Fruit fly (Drosophila melanogaster) whole organism, wandering third instar larva: ENCODE data around the gene CG32750.
A peak's percentile ranks its signal among the peaks of the same experiment; 100 is the strongest.

Experiments
- Abd-B ChIP-seq: fragments of >200 bp; optimal IDR thresholded peaks from 2 replicates; lab custom pipeline; 2017; ENCODE audit warnings: missing biosample characterization, missing genetic modification characterization
- CG32264 ChIP-seq: fragments of 200-800 bp; sonication (Bioruptor generic); optimal IDR thresholded peaks from 2 replicates; lab custom pipeline; 2016; ENCODE audit warnings: missing biosample characterization, missing genetic modification characterization
- CG9705 ChIP-seq: fragments of 200-800 bp; sonication (Bioruptor generic); optimal IDR thresholded peaks from 2 replicates; lab custom pipeline; 2018; ENCODE audit warnings: missing biosample characterization, mild to moderate bottlenecking, missing genetic modification characterization
- CrebA ChIP-seq: fragments of 200-800 bp; sonication (Bioruptor generic); optimal IDR thresholded peaks from 2 replicates; lab custom pipeline; 2016; ENCODE audit warnings: missing biosample characterization, mild to moderate bottlenecking, missing genetic modification characterization, borderline replicate concordance
- Dfd ChIP-seq: fragments of >200 bp; optimal IDR thresholded peaks from 2 replicates; lab custom pipeline; 2017; ENCODE audit warnings: missing biosample characterization, missing genetic modification characterization
- Dif ChIP-seq: fragments of 200-275, 200-300 bp; sonication (Bioruptor generic); optimal IDR thresholded peaks from 2 replicates; lab custom pipeline; 2018; ENCODE audit warnings: missing biosample characterization, missing genetic modification characterization; ENCODE audit not compliant: partially characterized antibody
- GATAd ChIP-seq: sonication (Bioruptor generic); optimal IDR thresholded peaks from 2 replicates; lab custom pipeline; 2016; ENCODE audit warnings: missing biosample characterization, missing genetic modification characterization
- HLH106 ChIP-seq: fragments of 200-800 bp; optimal IDR thresholded peaks from 3 replicates; lab custom pipeline; 2019; ENCODE audit warnings: missing biosample characterization, mild to moderate bottlenecking, missing genetic modification characterization, moderate library complexity
- Hnf4 ChIP-seq: fragments of 200-800 bp; sonication (Bioruptor generic); optimal IDR thresholded peaks from 2 replicates; lab custom pipeline; 2016; ENCODE audit warnings: missing biosample characterization, mild to moderate bottlenecking, missing genetic modification characterization
- Hr78 ChIP-seq: fragments of >200 bp; optimal IDR thresholded peaks from 2 replicates; lab custom pipeline; 2017; ENCODE audit warnings: missing biosample characterization, missing genetic modification characterization
- Hr83 ChIP-seq: fragments of 200-300 bp; sonication (Bioruptor generic); optimal IDR thresholded peaks from 2 replicates; lab custom pipeline; 2016; ENCODE audit warnings: missing biosample characterization, mild to moderate bottlenecking, missing genetic modification characterization, moderate library complexity; ENCODE audit not compliant: poor library complexity, severe bottlenecking
- Jra ChIP-seq: sonication (Bioruptor generic); optimal IDR thresholded peaks from 2 replicates; lab custom pipeline; 2016; ENCODE audit warnings: missing biosample characterization, missing genetic modification characterization
- Mio ChIP-seq: sonication (Bioruptor generic); optimal IDR thresholded peaks from 2 replicates; lab custom pipeline; 2016; ENCODE audit warnings: missing biosample characterization, missing genetic modification characterization
- Myc ChIP-seq: fragments of >200 bp; optimal IDR thresholded peaks from 2 replicates; lab custom pipeline; 2017
- N ChIP-seq: fragments of >200 bp; optimal IDR thresholded peaks from 2 replicates; lab custom pipeline; 2018; ENCODE audit warnings: missing biosample characterization, missing external identifiers, missing genetic modification characterization
- OdsH ChIP-seq: fragments of 200-800 bp; sonication (Bioruptor generic); optimal IDR thresholded peaks from 2 replicates; lab custom pipeline; 2016; ENCODE audit warnings: missing biosample characterization, mild to moderate bottlenecking, missing genetic modification characterization
- Rel ChIP-seq, 2 experiments: fragments of 200-800 bp; sonication (Bioruptor generic) in 1 of 2; optimal IDR thresholded peaks; 2 replicates in 1 of 2; 3 replicates in 1 of 2; lab custom pipeline; 2016 to 2019; ENCODE audit warnings: mild to moderate bottlenecking in 2 of 2, missing biosample characterization in 2 of 2, missing genetic modification characterization in 2 of 2, moderate library complexity in 1 of 2
- Sp1 ChIP-seq: fragments of 200-800 bp; sonication (Bioruptor generic); optimal IDR thresholded peaks from 3 replicates; lab custom pipeline; 2019; ENCODE audit warnings: missing biosample characterization, mild to moderate bottlenecking, missing genetic modification characterization, moderate library complexity
- Vsx2 ChIP-seq: fragments of 200-300, 225-300 bp; sonication (Bioruptor generic); optimal IDR thresholded peaks from 2 replicates; lab custom pipeline; 2018; ENCODE audit warnings: missing biosample characterization, missing genetic modification characterization; ENCODE audit not compliant: partially characterized antibody
- br ChIP-seq: fragments of 200-800 bp; sonication (Bioruptor generic); optimal IDR thresholded peaks from 2 replicates; lab custom pipeline; 2016; ENCODE audit warnings: missing biosample characterization, missing genetic modification characterization
- brk ChIP-seq: fragments of 200-800 bp; sonication (Bioruptor generic); optimal IDR thresholded peaks from 2 replicates; lab custom pipeline; 2016; ENCODE audit warnings: missing biosample characterization, mild to moderate bottlenecking, missing genetic modification characterization
- dl ChIP-seq, 2 experiments: fragments of 175-275, 200-275 bp in 1 of 2; fragments of 200-275 bp in 1 of 2; sonication (Bioruptor generic); optimal IDR thresholded peaks; lab custom pipeline; 2018; ENCODE audit warnings: mild to moderate bottlenecking in 2 of 2, missing biosample characterization in 2 of 2, missing genetic modification characterization in 2 of 2, moderate library complexity in 2 of 2; ENCODE audit not compliant: partially characterized antibody in 2 of 2, insufficient read depth in 1 of 2
- dmrt93B ChIP-seq: fragments of 200-800 bp; sonication (Bioruptor generic); optimal IDR thresholded peaks from 2 replicates; lab custom pipeline; 2018; ENCODE audit warnings: missing biosample characterization, mild to moderate bottlenecking, missing genetic modification characterization
- dsf ChIP-seq: sonication (Bioruptor generic); optimal IDR thresholded peaks from 2 replicates; lab custom pipeline; 2016; ENCODE audit warnings: missing biosample characterization, missing genetic modification characterization, borderline replicate concordance
- ey ChIP-seq: fragments of 200-800 bp; sonication (Bioruptor generic); optimal IDR thresholded peaks from 2 replicates; lab custom pipeline; 2016; ENCODE audit warnings: missing biosample characterization, missing genetic modification characterization
- foxo ChIP-seq, 2 experiments: fragments of 200-800 bp; sonication (Bioruptor generic); optimal IDR thresholded peaks; 2 replicates in 1 of 2; 3 replicates in 1 of 2; lab custom pipeline; 2016 to 2017; ENCODE audit warnings: missing biosample characterization in 2 of 2, missing genetic modification characterization in 2 of 2
- fru ChIP-seq: fragments of 200-800 bp; sonication (Bioruptor generic); optimal IDR thresholded peaks from 3 replicates; lab custom pipeline; 2016; ENCODE audit warnings: missing biosample characterization, mild to moderate bottlenecking, missing genetic modification characterization
- h ChIP-seq: fragments of 200-800 bp; sonication (Bioruptor generic); optimal IDR thresholded peaks from 3 replicates; lab custom pipeline; 2016; ENCODE audit warnings: missing biosample characterization, mild to moderate bottlenecking, missing genetic modification characterization
- psq ChIP-seq: fragments of 200-800 bp; sonication (Bioruptor generic); optimal IDR thresholded peaks from 3 replicates; lab custom pipeline; 2017; ENCODE audit warnings: missing biosample characterization, mild to moderate bottlenecking, missing genetic modification characterization, moderate library complexity
- rgr ChIP-seq: fragments of 200-800 bp; sonication (Bioruptor generic); optimal IDR thresholded peaks from 3 replicates; lab custom pipeline; 2016; ENCODE audit warnings: missing biosample characterization, mild to moderate bottlenecking, missing genetic modification characterization
- sv ChIP-seq: fragments of 200-800 bp; sonication (Bioruptor generic); optimal IDR thresholded peaks from 3 replicates; lab custom pipeline; 2016; ENCODE audit warnings: missing biosample characterization, missing genetic modification characterization
- tai ChIP-seq: sonication (Bioruptor generic); optimal IDR thresholded peaks from 2 replicates; lab custom pipeline; 2016; ENCODE audit warnings: missing biosample characterization, missing genetic modification characterization
- usp ChIP-seq: fragments of >200 bp; optimal IDR thresholded peaks from 2 replicates; lab custom pipeline; 2017; ENCODE audit warnings: missing biosample characterization, missing genetic modification characterization
- woc ChIP-seq: sonication (Bioruptor generic); optimal IDR thresholded peaks from 2 replicates; lab custom pipeline; 2016; ENCODE audit warnings: missing biosample characterization, mild to moderate bottlenecking, missing genetic modification characterization

Gene CG32750

dm6 chrX:6196339-6196738 lies at the start of gene CG32750:
Gene CG32750, minus strand, starts transcription at chrX:6196439.
- TF ChIP-seq dmrt93B (GFP tag; lab: Kevin White, UChicago) = no peak
- TF ChIP-seq Hr83 (GFP tag; lab: Kevin White, UChicago) = no peak
- TF ChIP-seq CrebA (GFP tag; lab: Kevin White, UChicago) = no peak

- TF ChIP-seq Hr83 (GFP tag; lab: Kevin White, UChicago) = no peak
- no peak for TF ChIP-seq psq (GFP tag; lab: Kevin White, UChicago)
- no peak for TF ChIP-seq GATAd (GFP tag; lab: Kevin White, UChicago)
- TF ChIP-seq Mio = no peak
- no peak for TF ChIP-seq CrebA (GFP tag; lab: Kevin White, UChicago)
- no peak for TF ChIP-seq Hnf4
- TF ChIP-seq h = no peak
- no peak for TF ChIP-seq dmrt93B (GFP tag; lab: Kevin White, UChicago)
These were observed 40.8 kb upstream of the CG32750 start, which contains the start of gene CG14445 for dm6 chrX:6237015-6237414. Gene CG14445, plus strand, starts transcription at chrX:6237315.

dm6 chrX:6231764-6232163 lies 35.5 kb upstream of the CG32750 start:
- TF ChIP-seq usp (GFP tag; lab: Kevin White, UChicago) (no peak), br (GFP tag; lab: Kevin White, UChicago) (no peak), brk (GFP tag; lab: Kevin White, UChicago) (no peak), OdsH (GFP tag; lab: Kevin White, UChicago) (no peak), Rel (GFP tag; optimal IDR thresholded peaks at IDR 0.05; lab: Kevin White, UChicago) (no peak), Rel (tag; optimal IDR thresholded peaks at IDR 0.05; lab: Kevin White, UChicago) (no peak), sv (GFP tag; lab: Kevin White, UChicago) (no peak), psq (GFP tag; lab: Kevin White, UChicago) (no peak), tai (GFP tag; lab: Kevin White, UChicago) (no peak), h (no peak), HLH106 (tag; lab: Kevin White, UChicago) (no peak), fru (GFP tag; lab: Kevin White, UChicago) (no peak), rgr (GFP tag; lab: Kevin White, UChicago) (no peak), Hr83 (GFP tag; lab: Kevin White, UChicago) (no peak), dsf (GFP tag; lab: Kevin White, UChicago) (no peak), woc (no peak), N (no peak), ey (GFP tag; lab: Kevin White, UChicago) (no peak), Mio (no peak), dl (GFP tag; optimal IDR thresholded peaks at IDR 0.05; lab: Kevin White, UChicago; ENCODE audit: insufficient read depth in 1 of 2, partially characterized antibody in 2 of 2) (no peak), Jra (GFP tag; lab: Kevin White, UChicago) (no peak)

dm6 chrX:6225472-6226049 lies 29.3 kb upstream of the CG32750 start, which contains the start of gene dtn:
Gene dtn, plus strand, starts transcription at chrX:6225647.
- TF ChIP-seq CG32264 (GFP tag; lab: Kevin White, UChicago) (no peak), tai (GFP tag; lab: Kevin White, UChicago) (no peak), foxo (GFP tag; optimal IDR thresholded peaks at IDR 0.05; lab: Kevin White, UChicago) (no peak), N (peak; percentile 70)

dm6 chrX:6224225-6225190 lies 28.3 kb upstream of the CG32750 start, which contains the start of gene sqh:
Gene sqh, minus strand, starts transcription at chrX:6225140.
- TF ChIP-seq CG9705 (GFP tag; lab: Kevin White, UChicago) = peak; percentile 85
- peak; percentile 90 for TF ChIP-seq woc
- TF ChIP-seq dsf (GFP tag; lab: Kevin White, UChicago) = no peak
- TF ChIP-seq sv (GFP tag; lab: Kevin White, UChicago) = peak; percentile 81
- no peak for TF ChIP-seq Hr78 (GFP tag; lab: Kevin White, UChicago)
- TF ChIP-seq dmrt93B (GFP tag; lab: Kevin White, UChicago) = peak; percentile 83
- TF ChIP-seq fru (GFP tag; lab: Kevin White, UChicago) = peak; percentile 82
- TF ChIP-seq OdsH (GFP tag; lab: Kevin White, UChicago) = peak; percentile 90
- peak; percentile 33 for TF ChIP-seq Mio
- TF ChIP-seq Vsx2 = no peak
- TF ChIP-seq Myc (lab: Kevin White, UChicago) = no peak
- TF ChIP-seq Sp1 = peak; percentile 91
- TF ChIP-seq ey (GFP tag; lab: Kevin White, UChicago) = peak; percentile 82
- TF ChIP-seq Jra (GFP tag; lab: Kevin White, UChicago) = peak; percentile 97
- TF ChIP-seq tai (GFP tag; lab: Kevin White, UChicago) = no peak
- TF ChIP-seq Dif (GFP tag; lab: Kevin White, UChicago) = peak; percentile 24
- TF ChIP-seq h = peak; percentile 88
- no peak for TF ChIP-seq dl (GFP tag; optimal IDR thresholded peaks at IDR 0.05; lab: Kevin White, UChicago; ENCODE audit: insufficient read depth in 1 of 2, partially characterized antibody in 2 of 2)
- peak; percentile 85 for TF ChIP-seq psq (GFP tag; lab: Kevin White, UChicago)
- peak; percentile 84 for TF ChIP-seq br (GFP tag; lab: Kevin White, UChicago)
- peak; percentile 90 for TF ChIP-seq HLH106 (tag; lab: Kevin White, UChicago)
- TF ChIP-seq Abd-B (GFP tag; lab: Kevin White, UChicago) = no peak
- peak; percentile 82 for TF ChIP-seq Hnf4
- TF ChIP-seq Dfd (GFP tag; lab: Kevin White, UChicago) = no peak
- no peak for TF ChIP-seq CrebA (GFP tag; lab: Kevin White, UChicago)
